Fruit fly (Drosophila melanogaster) whole organism, embryonic: ENCODE results near the gene CG42579.
A peak's percentile ranks its signal among the peaks of the same experiment; 100 is the strongest.

Source experiments
- B-H1 ChIP-seq: fragments of 200-800 bp; sonication (Bioruptor generic); IDR thresholded peaks from 3 replicates; pipeline ENCODE4 v1.3.6; 2022; ENCODE audit warnings: missing biosample characterization, missing genetic modification characterization
- CG10321 ChIP-seq: fragments of 200-800 bp; sonication (Bioruptor generic); IDR thresholded peaks from 2 replicates; pipeline ENCODE4 v1.3.6; 2022; ENCODE audit warnings: missing biosample characterization, missing genetic modification characterization
- CG11093 ChIP-seq: fragments of 200-800 bp; sonication (Bioruptor generic); IDR thresholded peaks from 3 replicates; pipeline ENCODE4 v1.3.6; 2022; ENCODE audit warnings: missing biosample characterization, missing genetic modification characterization
- CG12236 ChIP-seq: fragments of 200-800 bp; sonication (Bioruptor generic); optimal IDR thresholded peaks from 2 replicates; lab custom pipeline; 2016; ENCODE audit warnings: missing biosample characterization, missing genetic modification characterization
- CG13894 ChIP-seq: fragments of 200-800 bp; sonication (Bioruptor generic); optimal IDR thresholded peaks from 3 replicates; lab custom pipeline; 2018; ENCODE audit warnings: missing biosample characterization, mild to moderate bottlenecking, missing genetic modification characterization, moderate library complexity
- CG14667 ChIP-seq: fragments of 200-800 bp; sonication (Bioruptor generic); IDR thresholded peaks from 2 replicates; pipeline ENCODE4 v1.3.6; 2022; ENCODE audit warnings: missing biosample characterization, missing genetic modification characterization
- CG15269 ChIP-seq: fragments of 200-800 bp; sonication (Bioruptor generic); optimal IDR thresholded peaks from 2 replicates; lab custom pipeline; 2018; ENCODE audit warnings: missing biosample characterization, mild to moderate bottlenecking, missing genetic modification characterization, moderate library complexity
- CG16815 ChIP-seq: fragments of 200-800 bp; sonication (Bioruptor generic); optimal IDR thresholded peaks from 3 replicates; lab custom pipeline; 2017; ENCODE audit warnings: missing biosample characterization, mild to moderate bottlenecking, missing genetic modification characterization
- CG16863 ChIP-seq: fragments of 200-800 bp; sonication (Bioruptor generic); optimal IDR thresholded peaks from 3 replicates; lab custom pipeline; 2016; ENCODE audit warnings: missing biosample characterization, missing genetic modification characterization
- CG17186 ChIP-seq: fragments of 200-800 bp; sonication (Bioruptor generic); optimal IDR thresholded peaks from 3 replicates; lab custom pipeline; 2017; ENCODE audit warnings: missing biosample characterization, missing genetic modification reagents, missing genetic modification characterization
- CG17359 ChIP-seq: fragments of 200-800 bp; sonication (Bioruptor generic); optimal IDR thresholded peaks from 3 replicates; lab custom pipeline; 2018; ENCODE audit warnings: missing biosample characterization, mild to moderate bottlenecking, missing genetic modification characterization, moderate library complexity
- CG17385 ChIP-seq: fragments of 200-800 bp; sonication (Bioruptor generic); optimal IDR thresholded peaks from 3 replicates; lab custom pipeline; 2018; ENCODE audit warnings: missing biosample characterization, mild to moderate bottlenecking, missing genetic modification characterization
- CG18011 ChIP-seq: fragments of 200-800 bp; sonication (Bioruptor generic); optimal IDR thresholded peaks from 2 replicates; lab custom pipeline; 2017; ENCODE audit warnings: missing biosample characterization, missing genetic modification characterization, mild to moderate bottlenecking, moderate library complexity, missing genotype
- CG31224 ChIP-seq: fragments of 200-800 bp; sonication (Bioruptor generic); IDR thresholded peaks from 2 replicates; pipeline ENCODE4 v1.3.6; 2022; ENCODE audit warnings: missing biosample characterization, missing genetic modification characterization
- CG3281 ChIP-seq: fragments of 200-800 bp; sonication (Bioruptor generic); optimal IDR thresholded peaks from 3 replicates; lab custom pipeline; 2017; ENCODE audit warnings: missing biosample characterization, mild to moderate bottlenecking, missing genetic modification characterization
- CG42726 ChIP-seq: fragments of 200-800 bp; sonication (Bioruptor generic); IDR thresholded peaks from 2 replicates; pipeline ENCODE4 v1.3.6; 2022; ENCODE audit warnings: missing biosample characterization, missing genetic modification characterization; ENCODE audit not compliant: partially characterized antibody
- CG4730 ChIP-seq: fragments of 200-800 bp; sonication (Bioruptor generic); IDR thresholded peaks from 2 replicates; pipeline ENCODE4 v1.3.6; 2022; ENCODE audit warnings: missing biosample characterization, missing genetic modification characterization
- CG6175 ChIP-seq: fragments of 200-800 bp; sonication (Bioruptor generic); IDR thresholded peaks from 3 replicates; pipeline ENCODE4 v1.3.6; 2022; ENCODE audit warnings: missing biosample characterization, missing genetic modification characterization
- CG6854 ChIP-seq: fragments of 200-800 bp; sonication (Bioruptor generic); optimal IDR thresholded peaks from 3 replicates; lab custom pipeline; 2017; ENCODE audit warnings: missing biosample characterization, mild to moderate bottlenecking, missing genetic modification characterization
- CG7556 ChIP-seq: fragments of 200-800 bp; sonication (Bioruptor generic); optimal IDR thresholded peaks from 2 replicates; lab custom pipeline; 2017; ENCODE audit warnings: missing biosample characterization, mild to moderate bottlenecking, missing genetic modification characterization
- CG8924 ChIP-seq: fragments of 200-800 bp; optimal IDR thresholded peaks from 3 replicates; lab custom pipeline; 2019; ENCODE audit warnings: missing biosample characterization, mild to moderate bottlenecking, missing genetic modification characterization, moderate library complexity
- CG9215 ChIP-seq: fragments of 200-800 bp; sonication (Bioruptor generic); IDR thresholded peaks from 2 replicates; pipeline ENCODE4 v1.3.6; 2022; ENCODE audit warnings: missing biosample characterization, missing genetic modification characterization
- CG9727 ChIP-seq: fragments of 200-800 bp; sonication (Bioruptor generic); optimal IDR thresholded peaks from 3 replicates; lab custom pipeline; 2017; ENCODE audit warnings: missing biosample characterization, mild to moderate bottlenecking, missing genetic modification characterization
- CG9817 ChIP-seq: fragments of 200-800 bp; sonication (Bioruptor generic); optimal IDR thresholded peaks from 2 replicates; lab custom pipeline; 2018; ENCODE audit warnings: missing biosample characterization, mild to moderate bottlenecking, missing genetic modification characterization, moderate library complexity
- CrebB ChIP-seq: fragments of 200-800 bp; sonication (Bioruptor generic); optimal IDR thresholded peaks from 3 replicates; lab custom pipeline; 2018; ENCODE audit warnings: missing biosample characterization, mild to moderate bottlenecking, missing genetic modification characterization
- Dll ChIP-seq: fragments of 200-800 bp; sonication (Bioruptor generic); IDR thresholded peaks from 4 replicates; pipeline ENCODE4 v1.3.6; 2022; ENCODE audit warnings: missing biosample characterization, missing genetic modification characterization; ENCODE audit not compliant: partially characterized antibody
- Eip74EF ChIP-seq, 2 experiments: fragments of 200-800 bp in 1 of 2; fragments of >200 bp in 1 of 2; sonication (Bioruptor generic) in 1 of 2; optimal IDR thresholded peaks; 2 replicates each; lab custom pipeline; 2017 to 2019; ENCODE audit warnings: missing biosample characterization in 2 of 2, missing genetic modification characterization in 2 of 2, mild to moderate bottlenecking in 1 of 2, moderate library complexity in 1 of 2
- HLH4C ChIP-seq: fragments of 200-800 bp; sonication (Bioruptor generic); IDR thresholded peaks from 3 replicates; pipeline ENCODE4 v1.3.6; 2022; ENCODE audit warnings: missing biosample characterization, missing genetic modification characterization; ENCODE audit not compliant: partially characterized antibody
- Hr39 ChIP-seq: fragments of >200 bp; optimal IDR thresholded peaks from 2 replicates; lab custom pipeline; 2017
- Oaz ChIP-seq: fragments of 200-800 bp; sonication (Bioruptor generic); IDR thresholded peaks from 2 replicates; pipeline ENCODE4 v1.3.6; 2022; ENCODE audit warnings: missing biosample characterization, missing genetic modification characterization
- Optix ChIP-seq: fragments of 200-800 bp; sonication (Bioruptor generic); IDR thresholded peaks from 3 replicates; pipeline ENCODE4 v1.3.6; 2022; ENCODE audit warnings: missing biosample characterization, missing genetic modification characterization
- Tbp ChIP-seq: fragments of >200 bp; optimal IDR thresholded peaks from 2 replicates; lab custom pipeline; 2018; ENCODE audit warnings: missing biosample characterization, missing genetic modification characterization
- ap ChIP-seq: fragments of 200-800 bp; sonication (Bioruptor generic); IDR thresholded peaks from 2 replicates; pipeline ENCODE4 v1.3.6; 2022; ENCODE audit warnings: missing biosample characterization, missing genetic modification characterization
- az2 ChIP-seq: fragments of 200-800 bp; sonication (Bioruptor generic); optimal IDR thresholded peaks from 3 replicates; lab custom pipeline; 2016; ENCODE audit warnings: missing biosample characterization, missing genetic modification characterization
- bsh ChIP-seq, 2 experiments: fragments of 200-800 bp; sonication (Bioruptor generic); optimal IDR thresholded peaks; 2 replicates each; lab custom pipeline; 2017 to 2018; ENCODE audit warnings: mild to moderate bottlenecking in 2 of 2, missing biosample characterization in 2 of 2, missing genetic modification characterization in 2 of 2, moderate library complexity in 1 of 2
- caup ChIP-seq: fragments of 200-800 bp; sonication (Bioruptor generic); optimal IDR thresholded peaks from 3 replicates; lab custom pipeline; 2017; ENCODE audit warnings: missing biosample characterization, mild to moderate bottlenecking, missing genetic modification characterization, moderate library complexity; ENCODE audit not compliant: severe bottlenecking
- chn ChIP-seq: fragments of 200-800 bp; sonication (Bioruptor generic); optimal IDR thresholded peaks from 2 replicates; lab custom pipeline; 2016; ENCODE audit warnings: missing biosample characterization, missing genetic modification characterization
- dpn ChIP-seq, 2 experiments: fragments of 200-800 bp; sonication (Bioruptor generic); optimal IDR thresholded peaks; 3 replicates each; lab custom pipeline; 2016; ENCODE audit warnings: missing biosample characterization in 2 of 2, missing genetic modification characterization in 2 of 2
- hkb ChIP-seq, 2 experiments: fragments of 200-800 bp in 1 of 2; fragments of >200 bp in 1 of 2; sonication (Bioruptor generic) in 1 of 2; IDR thresholded peaks in 1 of 2; optimal IDR thresholded peaks in 1 of 2; 2 replicates each; pipeline versions ENCODE4 v1.3.6 to Lab custom; 2017 to 2022; ENCODE audit warnings: missing biosample characterization in 1 of 2, missing genetic modification characterization in 1 of 2
- ind ChIP-seq: fragments of 200-800 bp; sonication (Bioruptor generic); optimal IDR thresholded peaks from 3 replicates; lab custom pipeline; 2016; ENCODE audit warnings: missing biosample characterization, missing genetic modification characterization
- jumu ChIP-seq: fragments of 200-800 bp; sonication (Bioruptor generic); optimal IDR thresholded peaks from 3 replicates; lab custom pipeline; 2016; ENCODE audit warnings: missing biosample characterization, missing genetic modification characterization
- psq ChIP-seq: fragments of 200-800 bp; sonication (Bioruptor generic); optimal IDR thresholded peaks from 2 replicates; lab custom pipeline; 2017; ENCODE audit warnings: missing biosample characterization, missing genetic modification characterization
- row ChIP-seq: fragments of 200-800 bp; sonication (Bioruptor generic); IDR thresholded peaks from 3 replicates; pipeline ENCODE4 v1.3.6; 2022; ENCODE audit warnings: missing biosample characterization, missing genetic modification characterization
- sima ChIP-seq: fragments of 200-800 bp; sonication (Bioruptor generic); optimal IDR thresholded peaks from 2 replicates; lab custom pipeline; 2016; ENCODE audit warnings: missing biosample characterization, missing genetic modification characterization
- sna ChIP-seq: fragments of 200-800 bp; sonication (Bioruptor generic); IDR thresholded peaks from 2 replicates; pipeline ENCODE4 v1.3.6; 2022; ENCODE audit warnings: missing biosample characterization, missing genetic modification characterization; ENCODE audit not compliant: partially characterized antibody
- sr ChIP-seq: fragments of 200-800 bp; sonication (Bioruptor generic); IDR thresholded peaks from 3 replicates; pipeline ENCODE4 v1.3.6; 2022; ENCODE audit warnings: missing biosample characterization, missing genetic modification characterization
- ssp ChIP-seq: fragments of 200-800 bp; sonication (Bioruptor generic); IDR thresholded peaks from 2 replicates; pipeline ENCODE4 v1.3.6; 2022; ENCODE audit warnings: missing biosample characterization, missing genetic modification characterization
- toy ChIP-seq: fragments of 200-800 bp; sonication (Bioruptor generic); IDR thresholded peaks from 2 replicates; pipeline ENCODE4 v1.3.6; 2022; ENCODE audit warnings: missing biosample characterization, missing genetic modification characterization
- usp ChIP-seq: fragments of >200 bp; optimal IDR thresholded peaks from 2 replicates; lab custom pipeline; 2017; ENCODE audit warnings: missing biosample characterization, missing genetic modification characterization
- vvl ChIP-seq: fragments of 200-800 bp; sonication (Bioruptor generic); IDR thresholded peaks from 2 replicates; pipeline ENCODE4 v1.3.6; 2022; ENCODE audit warnings: missing biosample characterization, missing genetic modification characterization
- zen ChIP-seq: fragments of 200-800 bp; sonication (Bioruptor generic); optimal IDR thresholded peaks from 3 replicates; lab custom pipeline; 2018; ENCODE audit warnings: missing biosample characterization, mild to moderate bottlenecking, missing genetic modification characterization, moderate library complexity

The CG42579 gene

DNA sequence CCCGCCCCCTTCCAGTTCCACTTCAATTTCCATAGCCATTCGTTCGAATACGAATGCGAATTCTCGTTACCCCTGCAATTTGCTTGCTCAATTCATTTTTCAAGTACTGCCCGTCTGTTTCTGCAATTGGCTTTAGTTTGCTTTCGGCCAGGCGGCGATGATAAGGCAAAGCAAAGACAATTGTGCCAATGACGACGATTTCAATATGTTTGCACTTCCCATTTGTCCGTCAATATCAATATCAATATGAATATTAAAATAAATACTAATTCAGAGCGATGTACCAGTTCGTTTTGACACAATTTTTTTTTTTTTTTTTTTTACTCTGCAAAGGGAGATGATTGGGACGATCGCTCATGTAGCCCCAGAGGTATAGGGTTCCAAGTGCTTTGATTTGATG lies 21.5 kb upstream of the CG42579 start (continued):
- no peak for TF ChIP-seq CG9215 (GFP tag; lab: Robert Waterston, UW)
- TF ChIP-seq sna (GFP tag; lab: Robert Waterston, UW) = no peak
- TF ChIP-seq CG18011 = no peak
- TF ChIP-seq dpn (GFP tag; optimal IDR thresholded peaks at IDR 0.05; lab: Kevin White, UChicago) = no peak
- no peak for TF ChIP-seq CG16815 (GFP tag; lab: Kevin White, UChicago)
- TF ChIP-seq az2 (GFP tag; lab: Kevin White, UChicago) = no peak
- TF ChIP-seq Dll = no peak
- TF ChIP-seq CG8924 (tag; lab: Kevin White, UChicago) = no peak
- no peak for TF ChIP-seq CG3281
- no peak for TF ChIP-seq CG4730
- TF ChIP-seq jumu = no peak
- peak; percentile 27 for TF ChIP-seq CG15269 (tag; lab: Kevin White, UChicago)
- TF ChIP-seq ind = no peak
- 0 out of 3 replicates have a peak, but pooled peaks have one; percentile 50 for TF ChIP-seq sr (GFP tag; lab: Robert Waterston, UW)
- TF ChIP-seq B-H1 (GFP tag; lab: Robert Waterston, UW) = peak; percentile 19; the same call in 1 of the 3 replicates
- no peak for TF ChIP-seq CrebB
- no peak for TF ChIP-seq CG13894
- no peak for TF ChIP-seq CG16863 (GFP tag; lab: Kevin White, UChicago)
- TF ChIP-seq Tbp = no peak
- TF ChIP-seq CG6854 (GFP tag; lab: Kevin White, UChicago) = no peak
- TF ChIP-seq CG9817 (tag; lab: Kevin White, UChicago) = no peak
- TF ChIP-seq ap (GFP tag; lab: Robert Waterston, UW) = 0 out of 2 replicates have a peak, but pooled peaks have one; percentile 26
- TF ChIP-seq CG9727 (GFP tag; lab: Kevin White, UChicago) = no peak
- peak; percentile 50; the same call in 1 of the 2 replicates for TF ChIP-seq vvl (GFP tag; lab: Robert Waterston, UW)
- TF ChIP-seq CG6175 (GFP tag; lab: Robert Waterston, UW) = no peak
- no peak for TF ChIP-seq hkb (optimal IDR thresholded peaks at IDR 0.05; lab: Kevin White, UChicago)
- TF ChIP-seq hkb (GFP tag; IDR thresholded peaks at IDR 0.05; lab: Robert Waterston, UW) = peak; percentile 65
- TF ChIP-seq CG17359 = peak; percentile 81
- TF ChIP-seq CG31224 (GFP tag; lab: Robert Waterston, UW) = no peak
- TF ChIP-seq CG11093 (GFP tag; lab: Robert Waterston, UW) = peak; percentile 31; the same call in 1 of the 3 replicates
- TF ChIP-seq CG14667 (GFP tag; lab: Robert Waterston, UW) = no peak
- TF ChIP-seq usp (GFP tag; lab: Kevin White, UChicago) = no peak
- TF ChIP-seq CG17186 (GFP tag; lab: Kevin White, UChicago) = no peak
- peak in 1 of 2 experiments; percentile 64 for TF ChIP-seq bsh (GFP tag; optimal IDR thresholded peaks at IDR 0.05; lab: Kevin White, UChicago)
- TF ChIP-seq zen (tag; lab: Kevin White, UChicago) = no peak
- no peak for TF ChIP-seq Optix (GFP tag; lab: Robert Waterston, UW)
- TF ChIP-seq CG12236 = peak; percentile 32
- no peak for TF ChIP-seq CG7556 (GFP tag; lab: Kevin White, UChicago)
- TF ChIP-seq row = no peak
- peak; percentile 31 for TF ChIP-seq caup (GFP tag; lab: Kevin White, UChicago)
- no peak for TF ChIP-seq HLH4C
- TF ChIP-seq CG10321 (GFP tag; lab: Robert Waterston, UW) = no peak
- no peak for TF ChIP-seq CG17385 (GFP tag; lab: Kevin White, UChicago)
- no peak for TF ChIP-seq Hr39
- no peak for TF ChIP-seq toy (GFP tag; lab: Robert Waterston, UW)
- TF ChIP-seq Oaz (GFP tag; lab: Robert Waterston, UW) = no peak
- TF ChIP-seq ssp (GFP tag; lab: Robert Waterston, UW) = no peak
- no peak for TF ChIP-seq psq
- peak in 1 of 2 experiments; percentile 34 for TF ChIP-seq Eip74EF (GFP tag; optimal IDR thresholded peaks at IDR 0.05; lab: Kevin White, UChicago)
- no peak for TF ChIP-seq CG42726 (GFP tag; lab: Robert Waterston, UW)
- no peak for TF ChIP-seq chn (GFP tag; lab: Kevin White, UChicago)
- no peak for TF ChIP-seq sima (GFP tag; lab: Kevin White, UChicago)
